Fruit fly (Drosophila melanogaster) Kc167 (cell line): ENCODE measurements around the gene Iyd.

ENCODE experiments used
- Myc ChIP-seq: fragments of >200 bp; optimal IDR thresholded peaks from 2 replicates; lab custom pipeline; 2017; ENCODE audit warnings: missing external identifiers
- Sin3A ChIP-seq: fragments of >200 bp; optimal IDR thresholded peaks from 2 replicates; lab custom pipeline; 2018; ENCODE audit warnings: missing external identifiers
- h ChIP-seq: fragments of >200 bp; optimal IDR thresholded peaks from 3 replicates; lab custom pipeline; 2018; ENCODE audit warnings: missing external identifiers
- insv ChIP-seq: fragments of >200 bp; optimal IDR thresholded peaks from 3 replicates; lab custom pipeline; 2018; ENCODE audit warnings: missing external identifiers
- psq ChIP-seq: fragments of >200 bp; optimal IDR thresholded peaks from 2 replicates; lab custom pipeline; 2017; ENCODE audit warnings: missing external identifiers
- ttk ChIP-seq: sonication (Bioruptor generic); optimal IDR thresholded peaks from 2 replicates; lab custom pipeline; 2017; ENCODE audit warnings: missing external identifiers

Iyd gene

DNA sequence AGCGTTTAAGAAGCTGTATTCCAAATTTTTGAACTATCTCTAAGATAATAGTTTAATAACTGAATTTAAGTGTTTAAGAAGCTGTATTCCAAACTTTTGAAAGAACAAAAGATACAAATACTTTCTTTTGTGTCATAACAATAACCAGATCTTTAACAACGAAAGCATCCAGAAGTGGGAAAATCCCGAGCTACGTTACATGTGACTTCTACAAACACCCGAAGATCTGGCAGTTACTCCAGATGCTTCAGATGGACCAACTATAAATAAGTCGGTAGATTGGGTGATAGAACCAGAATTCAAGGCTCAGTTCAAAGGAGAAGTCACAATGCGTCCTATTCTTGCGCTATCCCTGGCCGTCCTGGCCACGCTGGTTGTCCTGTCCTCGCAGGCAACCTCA, 11.9 kb upstream of the Iyd start, which contains the start of gene CG12522:
Gene CG12522, plus strand, starts transcription at position 301 of the 400 bp plus-strand sequence.
- no peak for TF ChIP-seq h (lab: Kevin White, UChicago)
- no peak for TF ChIP-seq insv (lab: Kevin White, UChicago)
- TF ChIP-seq Myc (lab: Kevin White, UChicago) = no peak
- TF ChIP-seq psq (lab: Kevin White, UChicago) = no peak
- no peak for TF ChIP-seq ttk (lab: Kevin White, UChicago)
- no peak for TF ChIP-seq Sin3A (lab: Kevin White, UChicago)

DNA sequence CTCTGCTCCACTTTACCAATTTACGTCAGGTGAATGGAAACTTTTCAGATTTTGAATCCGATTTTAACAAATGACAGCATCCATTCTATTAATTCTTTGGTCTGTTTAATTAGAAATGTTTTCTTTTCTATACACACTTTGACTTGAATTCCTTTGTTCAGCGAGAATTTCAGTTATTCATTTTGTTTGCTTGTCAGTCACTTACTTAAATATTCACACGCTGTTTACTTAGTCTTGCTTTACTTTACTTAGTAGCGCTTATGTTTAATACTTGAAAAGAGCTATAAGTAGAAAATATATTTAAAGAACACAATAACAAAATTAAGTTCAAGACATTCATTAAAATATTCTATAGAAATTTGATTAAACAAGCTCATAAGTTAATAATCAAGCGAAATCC, 11.4 kb upstream of the Iyd start, which contains the start of gene CG32073:
Gene CG32073, minus strand, starts transcription at position 151 of the 400 bp plus-strand sequence.
- TF ChIP-seq h (lab: Kevin White, UChicago) (no peak), Sin3A (lab: Kevin White, UChicago) (no peak), Myc (lab: Kevin White, UChicago) (no peak), psq (lab: Kevin White, UChicago) (no peak), ttk (lab: Kevin White, UChicago) (no peak), insv (lab: Kevin White, UChicago) (no peak)

DNA sequence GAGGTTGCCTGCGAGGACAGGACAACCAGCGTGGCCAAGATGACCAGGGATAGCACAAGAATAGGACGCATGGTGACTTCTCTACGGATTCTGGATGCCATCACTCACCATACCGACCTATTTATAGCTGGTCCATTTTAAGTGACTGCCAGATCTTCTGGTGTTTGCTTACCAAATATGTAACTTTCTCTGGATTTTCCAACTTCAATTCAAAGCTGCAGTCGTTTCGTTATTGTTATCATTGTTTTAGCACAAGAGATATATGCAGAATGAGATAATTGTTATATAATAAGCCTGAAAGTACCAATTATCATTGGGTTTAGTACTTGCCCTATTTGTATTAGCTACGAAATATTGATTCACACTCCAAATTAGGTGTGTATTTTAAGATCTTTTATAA, 7.7 kb upstream of the Iyd start, which contains the start of gene CG32071:
Gene CG32071, minus strand, starts transcription at position 101 of the 400 bp plus-strand sequence.
- TF ChIP-seq Sin3A (lab: Kevin White, UChicago) = no peak
- no peak for TF ChIP-seq insv (lab: Kevin White, UChicago)
- TF ChIP-seq psq (lab: Kevin White, UChicago) = no peak
- TF ChIP-seq ttk (lab: Kevin White, UChicago) = no peak
- TF ChIP-seq Myc (lab: Kevin White, UChicago) = no peak
- no peak for TF ChIP-seq h (lab: Kevin White, UChicago)

DNA sequence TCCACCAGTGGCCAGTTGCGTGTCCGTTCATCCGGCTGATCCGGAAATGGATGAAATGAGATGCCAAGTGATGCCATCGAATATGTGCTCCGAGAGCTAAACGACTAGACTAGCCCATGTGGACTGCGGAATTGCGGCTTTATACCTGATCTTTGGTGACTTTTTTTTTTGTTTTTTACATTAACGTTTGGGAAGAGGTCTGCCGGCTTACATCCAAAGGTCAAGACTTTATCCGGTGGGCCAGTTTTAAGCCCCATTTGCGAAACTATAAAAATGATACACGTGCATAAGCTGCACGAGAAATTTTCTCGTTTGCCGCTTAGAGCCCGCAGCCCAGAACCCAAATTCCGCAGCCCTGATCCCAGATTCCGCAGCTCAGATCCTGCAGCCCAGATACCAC, 6.9 kb upstream of the Iyd start, which contains the start of gene Elo68alpha:
Gene Elo68alpha, minus strand, starts transcription at position 101 of the 400 bp plus-strand sequence.
- no peak for TF ChIP-seq Myc (lab: Kevin White, UChicago)

DNA sequence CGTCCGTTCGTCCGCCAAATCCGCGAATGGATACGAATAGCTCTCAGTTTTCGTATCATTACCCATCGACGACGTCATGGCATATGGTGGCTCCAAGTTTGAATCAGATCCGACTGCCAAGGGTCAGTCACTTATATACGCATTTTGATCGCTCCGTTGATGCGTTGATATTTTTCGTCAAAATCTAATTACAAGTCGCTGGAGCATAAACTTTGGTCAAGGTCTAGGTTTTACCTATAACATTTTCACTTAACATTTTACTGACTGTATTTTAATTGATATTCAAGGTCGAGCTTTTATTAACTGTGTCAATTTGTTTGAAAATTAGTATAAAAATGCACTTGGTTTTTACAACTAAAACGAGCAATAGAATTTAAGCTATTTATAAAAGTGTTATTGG, 5.6 kb upstream of the Iyd start, which contains the start of gene Elo68beta:
Gene Elo68beta, minus strand, starts transcription at position 101 of the 400 bp plus-strand sequence.
- TF ChIP-seq ttk (lab: Kevin White, UChicago) (no peak), insv (lab: Kevin White, UChicago) (no peak), h (lab: Kevin White, UChicago) (no peak), Sin3A (lab: Kevin White, UChicago) (no peak), Myc (lab: Kevin White, UChicago) (no peak), psq (lab: Kevin White, UChicago) (no peak)

DNA sequence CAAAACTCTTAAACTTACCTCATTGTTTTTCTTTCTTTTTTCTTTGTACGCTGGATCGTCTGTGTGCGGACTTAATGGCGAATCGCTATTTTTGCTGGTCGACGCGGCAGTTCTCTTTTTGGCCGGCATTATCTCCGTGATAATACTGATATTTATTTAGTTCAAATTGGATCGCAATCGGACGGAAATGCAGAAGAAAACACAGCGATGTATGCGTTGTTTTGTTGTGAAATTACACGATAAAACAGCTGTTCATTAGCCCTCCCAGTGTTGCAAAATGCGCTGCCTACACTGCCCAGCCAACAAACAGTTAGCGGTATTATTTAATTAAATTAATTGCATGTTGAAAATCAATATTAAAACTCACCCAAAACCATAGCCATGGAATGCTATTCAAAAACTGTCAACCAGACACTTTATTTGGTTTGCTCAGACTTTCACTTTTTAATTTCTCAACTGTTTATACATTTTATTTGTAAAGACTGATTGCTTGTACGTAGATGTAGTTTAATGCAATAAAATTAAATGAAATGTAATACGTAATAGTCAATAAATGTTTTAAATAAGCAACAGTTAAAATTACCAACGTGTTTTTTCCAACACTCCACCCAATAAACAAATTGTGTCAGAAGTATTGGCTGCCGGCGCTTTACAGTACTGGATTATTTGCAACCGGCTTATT, 2.1 kb upstream of the Iyd start, which contains the start of the genes Irbp18 and APP-BP1:
Gene Irbp18, minus strand, starts transcription at position 205 of the 682 bp plus-strand sequence.
Gene APP-BP1, plus strand, starts transcription at position 431 of the 682 bp plus-strand sequence.
- TF ChIP-seq Sin3A (lab: Kevin White, UChicago) = no peak
- no peak for TF ChIP-seq h (lab: Kevin White, UChicago)
- TF ChIP-seq psq (lab: Kevin White, UChicago) = no peak
- no peak for TF ChIP-seq Myc (lab: Kevin White, UChicago)
- TF ChIP-seq insv (lab: Kevin White, UChicago) = no peak
- TF ChIP-seq ttk (lab: Kevin White, UChicago) = no peak

DNA sequence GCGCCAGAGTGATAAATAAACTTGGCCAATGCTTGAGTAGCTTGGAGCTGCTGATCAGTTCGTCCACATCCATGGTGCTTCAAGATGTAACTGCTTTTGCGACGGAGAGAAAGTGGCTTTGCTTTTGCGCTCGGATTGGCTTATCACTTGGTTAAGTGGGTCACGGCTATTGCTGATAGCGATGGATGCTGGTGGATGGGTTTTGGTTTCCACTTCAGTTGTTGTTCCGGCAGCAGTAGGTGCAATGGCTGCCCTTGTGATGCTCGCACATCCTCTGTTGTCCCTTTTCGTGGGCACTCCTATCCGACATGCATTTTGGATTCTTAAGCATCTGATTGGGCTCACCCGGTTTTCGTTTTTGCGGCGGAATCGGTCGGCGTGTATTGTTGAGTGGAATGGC, 1.8 kb downstream of the Iyd start:
- TF ChIP-seq Myc (lab: Kevin White, UChicago) (no peak), psq (lab: Kevin White, UChicago) (no peak), h (lab: Kevin White, UChicago) (no peak), Sin3A (lab: Kevin White, UChicago) (no peak), insv (lab: Kevin White, UChicago) (no peak), ttk (lab: Kevin White, UChicago) (no peak)

DNA sequence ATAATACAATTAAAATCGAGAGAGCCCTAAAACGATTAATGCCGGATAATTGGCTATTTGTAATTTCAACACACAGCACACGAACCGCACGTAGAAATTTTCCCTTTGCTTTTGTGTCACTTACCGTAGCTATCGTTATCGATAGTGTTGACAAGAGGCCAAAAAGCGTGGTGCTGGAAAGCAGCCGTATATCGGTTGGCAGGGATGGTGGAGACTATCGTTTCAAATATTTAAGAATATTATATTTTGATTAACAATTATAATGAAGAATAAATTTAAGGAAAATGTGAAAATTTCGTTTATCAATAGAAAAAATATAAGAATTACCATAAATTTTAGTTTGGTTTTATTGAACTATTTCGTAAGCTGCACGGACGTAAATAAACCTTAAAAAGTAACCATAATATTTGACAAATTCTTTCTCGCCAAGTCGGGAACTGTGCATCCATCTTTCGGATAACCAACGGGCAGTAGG, 3.0 kb downstream of the Iyd start, which contains the start of gene JIL-1:
Gene JIL-1, minus strand, starts transcription at position 148 of the 475 bp plus-strand sequence.
- TF ChIP-seq psq (lab: Kevin White, UChicago) (no peak), ttk (lab: Kevin White, UChicago) (no peak), Myc (lab: Kevin White, UChicago) (no peak), Sin3A (lab: Kevin White, UChicago) (no peak), h (lab: Kevin White, UChicago) (no peak), insv (lab: Kevin White, UChicago) (no peak)

DNA sequence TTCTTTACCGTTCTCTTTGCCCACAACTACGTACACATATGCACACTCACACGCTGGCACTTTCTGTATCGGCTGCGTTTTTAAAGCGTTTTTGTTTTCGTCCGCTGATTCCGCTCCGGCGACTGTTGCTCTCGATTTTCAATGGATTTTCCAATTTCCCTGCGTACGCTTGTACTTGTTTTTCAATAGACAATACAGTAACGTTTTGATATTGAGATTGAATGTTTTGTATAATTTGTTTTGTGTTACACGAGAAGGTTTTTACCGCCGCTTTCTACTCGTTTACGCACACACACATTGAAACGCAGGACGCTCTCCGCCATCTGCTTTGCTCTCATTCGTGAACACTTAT, 3.5 kb downstream of the Iyd start:
- TF ChIP-seq insv (lab: Kevin White, UChicago) = no peak
- no peak for TF ChIP-seq h (lab: Kevin White, UChicago)
- no peak for TF ChIP-seq psq (lab: Kevin White, UChicago)
- no peak for TF ChIP-seq ttk (lab: Kevin White, UChicago)
- no peak for TF ChIP-seq Myc (lab: Kevin White, UChicago)
- TF ChIP-seq Sin3A (lab: Kevin White, UChicago) = no peak

DNA sequence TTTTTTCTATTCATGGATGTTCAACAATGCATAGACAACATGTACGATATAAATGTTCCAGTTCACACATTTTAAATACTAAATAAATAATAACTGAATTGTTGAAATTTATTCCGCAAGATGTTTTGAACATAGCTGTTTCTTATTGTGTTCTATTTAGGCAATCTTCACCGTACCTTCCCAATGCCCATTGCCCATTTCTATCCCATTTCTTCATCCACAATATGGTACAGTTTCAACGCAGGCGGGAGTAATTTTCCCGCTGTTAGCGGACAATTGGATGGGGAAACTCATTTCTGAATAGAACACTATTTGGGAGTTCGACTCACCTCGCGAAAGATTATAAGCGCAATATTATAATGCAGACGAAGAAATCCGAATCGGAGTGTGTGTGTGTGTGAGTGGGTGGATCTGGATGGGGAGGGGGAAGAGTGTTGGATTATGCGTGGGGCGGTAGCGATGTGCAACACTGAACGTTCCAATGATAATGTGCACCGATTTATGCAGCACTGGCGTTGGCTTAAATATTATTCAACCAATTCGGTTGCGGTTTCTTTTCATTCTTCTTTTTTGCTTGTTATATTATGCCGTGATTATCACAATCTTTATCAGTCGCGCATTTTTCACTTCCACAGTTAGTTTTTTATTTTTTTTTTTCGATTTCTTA, 4.0 kb downstream of the Iyd start:
- TF ChIP-seq Sin3A (lab: Kevin White, UChicago) = no peak
- no peak for TF ChIP-seq Myc (lab: Kevin White, UChicago)
- no peak for TF ChIP-seq insv (lab: Kevin White, UChicago)
- TF ChIP-seq ttk (lab: Kevin White, UChicago) = no peak
- no peak for TF ChIP-seq h (lab: Kevin White, UChicago)
- TF ChIP-seq psq (lab: Kevin White, UChicago) = no peak
